Worm (Caenorhabditis elegans) whole organism, L4/young adult: ENCODE results near the gene srh-125.

Experiments used
- W03F9.2 ChIP-seq: fragments of 150-350 bp; optimal IDR thresholded peaks from 2 replicates; lab custom pipeline; 2014; ENCODE audit warnings: missing biosample characterization, missing genetic modification characterization
- dao-5 ChIP-seq: sonication (generic microtip); optimal IDR thresholded peaks from 2 replicates; lab custom pipeline; 2016; ENCODE audit warnings: missing genotype, missing genetic modification characterization, moderate library complexity, missing compliant biosample characterization
- him-1 ChIP-seq: sonication (generic microtip); optimal IDR thresholded peaks from 2 replicates; lab custom pipeline; 2016; ENCODE audit warnings: missing genotype, missing genetic modification reagents, missing genetic modification characterization, missing compliant biosample characterization

ce11 chrV:7451421-7451820 lies 25.2 kb downstream of the srh-125 start, which contains the start of gene try-11:
- no peak for TF ChIP-seq him-1 (tag; lab: Kevin White, UChicago)
- TF ChIP-seq dao-5 (tag; lab: Kevin White, UChicago) = no peak
- TF ChIP-seq W03F9.2 = no peak
